Fruit fly (Drosophila melanogaster) whole organism, embryonic: ENCODE data around the gene Adsl.

Experiments
- ATbp ChIP-seq: fragments of 200-800 bp; sonication (Bioruptor generic); optimal IDR thresholded peaks from 2 replicates; lab custom pipeline; 2017; ENCODE audit warnings: missing biosample characterization, mild to moderate bottlenecking, missing genetic modification characterization, missing genetic modification reagents
- CG10431 ChIP-seq: fragments of 200-800 bp; sonication (Bioruptor generic); optimal IDR thresholded peaks from 3 replicates; lab custom pipeline; 2018; ENCODE audit warnings: missing biosample characterization, mild to moderate bottlenecking, missing genetic modification characterization
- CG10565 ChIP-seq: fragments of 200-800 bp; sonication (Bioruptor generic); optimal IDR thresholded peaks from 3 replicates; lab custom pipeline; 2016; ENCODE audit warnings: missing biosample characterization, mild to moderate bottlenecking, missing genetic modification characterization
- CG11504 ChIP-seq: fragments of 200-800 bp; sonication (Bioruptor generic); optimal IDR thresholded peaks from 3 replicates; lab custom pipeline; 2019; ENCODE audit warnings: missing biosample characterization, mild to moderate bottlenecking, missing genetic modification characterization, moderate library complexity
- CG12391 ChIP-seq: fragments of 200-800 bp; sonication (Bioruptor generic); optimal IDR thresholded peaks from 3 replicates; lab custom pipeline; 2018; ENCODE audit warnings: missing biosample characterization, mild to moderate bottlenecking, missing genetic modification characterization, moderate library complexity
- CG13287 ChIP-seq: fragments of 200-800 bp; sonication (Bioruptor generic); IDR thresholded peaks from 2 replicates; pipeline ENCODE4 v1.3.6; 2022; ENCODE audit warnings: missing biosample characterization, missing genetic modification characterization; ENCODE audit not compliant: partially characterized antibody
- CG1529 ChIP-seq: fragments of 200-800 bp; sonication (Bioruptor generic); optimal IDR thresholded peaks from 3 replicates; lab custom pipeline; 2018; ENCODE audit warnings: missing biosample characterization, missing genetic modification characterization
- CG17912 ChIP-seq: fragments of 200-800 bp; sonication (Bioruptor generic); optimal IDR thresholded peaks from 2 replicates; lab custom pipeline; 2018; ENCODE audit warnings: missing biosample characterization, mild to moderate bottlenecking, missing genetic modification characterization
- CG4404 ChIP-seq: fragments of 200-800 bp; sonication (Bioruptor generic); IDR thresholded peaks from 2 replicates; pipeline ENCODE4 v1.3.6; 2022; ENCODE audit warnings: missing biosample characterization, missing genetic modification characterization
- CG4617 ChIP-seq: fragments of 200-800 bp; sonication (Bioruptor generic); optimal IDR thresholded peaks from 3 replicates; lab custom pipeline; 2016; ENCODE audit warnings: missing biosample characterization, missing genetic modification characterization, borderline replicate concordance
- CG4820 ChIP-seq: fragments of 200-800 bp; sonication (Bioruptor generic); optimal IDR thresholded peaks from 3 replicates; lab custom pipeline; 2016; ENCODE audit warnings: missing biosample characterization, missing genetic modification characterization
- Deaf1 ChIP-seq: fragments of 200-800 bp; optimal IDR thresholded peaks from 3 replicates; lab custom pipeline; 2019; ENCODE audit warnings: missing biosample characterization, mild to moderate bottlenecking, missing genetic modification characterization, moderate library complexity
- Dfd ChIP-seq, 2 experiments: fragments of >200 bp; optimal IDR thresholded peaks; 2 replicates each; lab custom pipeline; 2017; ENCODE audit warnings: missing biosample characterization in 2 of 2, missing genetic modification characterization in 2 of 2
- Dll ChIP-seq: fragments of 200-800 bp; sonication (Bioruptor generic); IDR thresholded peaks from 4 replicates; pipeline ENCODE4 v1.3.6; 2022; ENCODE audit warnings: missing biosample characterization, missing genetic modification characterization; ENCODE audit not compliant: partially characterized antibody
- Drgx ChIP-seq: fragments of 200-800 bp; sonication (Bioruptor generic); IDR thresholded peaks from 2 replicates; pipeline ENCODE4 v1.3.6; 2022; ENCODE audit warnings: missing biosample characterization, missing genetic modification characterization
- E2f1 ChIP-seq: fragments of 200-800 bp; sonication (Bioruptor generic); IDR thresholded peaks from 2 replicates; pipeline ENCODE4 v1.3.6; 2022; ENCODE audit warnings: missing biosample characterization, missing genetic modification characterization
- ERR ChIP-seq: fragments of 200-800 bp; sonication (Bioruptor generic); optimal IDR thresholded peaks from 2 replicates; lab custom pipeline; 2016; ENCODE audit warnings: missing biosample characterization, missing genetic modification characterization
- Fer1 ChIP-seq: fragments of 200-800 bp; sonication (Bioruptor generic); optimal IDR thresholded peaks from 2 replicates; lab custom pipeline; 2017; ENCODE audit warnings: missing biosample characterization, mild to moderate bottlenecking, missing genetic modification characterization
- H2.0 ChIP-seq: fragments of 200-800 bp; sonication (Bioruptor generic); IDR thresholded peaks from 2 replicates; pipeline ENCODE4 v1.3.6; 2022; ENCODE audit warnings: missing biosample characterization, missing genetic modification characterization
- HLH3B ChIP-seq: fragments of 200-800 bp; sonication (Bioruptor generic); IDR thresholded peaks from 2 replicates; pipeline ENCODE4 v1.3.6; 2022; ENCODE audit warnings: missing biosample characterization, missing genetic modification characterization
- Hand ChIP-seq: fragments of 200-800 bp; sonication (Bioruptor generic); optimal IDR thresholded peaks from 2 replicates; lab custom pipeline; 2017; ENCODE audit warnings: mild to moderate bottlenecking, missing biosample characterization, missing genetic modification reagents, missing genetic modification characterization
- HmgZ ChIP-seq: fragments of 200-800 bp; sonication (Bioruptor generic); optimal IDR thresholded peaks from 2 replicates; lab custom pipeline; 2018; ENCODE audit warnings: missing biosample characterization, mild to moderate bottlenecking, missing genetic modification characterization
- Hmx ChIP-seq: fragments of 200-800 bp; sonication (Bioruptor generic); optimal IDR thresholded peaks from 2 replicates; lab custom pipeline; 2016; ENCODE audit warnings: missing biosample characterization, missing genetic modification characterization
- Hsf ChIP-seq: fragments of 200-800 bp; sonication (Bioruptor generic); optimal IDR thresholded peaks from 3 replicates; lab custom pipeline; 2016; ENCODE audit warnings: missing biosample characterization, missing genetic modification characterization
- MESR4 ChIP-seq: fragments of 200-800 bp; sonication (Bioruptor generic); optimal IDR thresholded peaks from 2 replicates; lab custom pipeline; 2018; ENCODE audit warnings: missing biosample characterization, mild to moderate bottlenecking, missing genetic modification characterization, moderate library complexity
- Opbp ChIP-seq: fragments of 200-800 bp; sonication (Bioruptor generic); IDR thresholded peaks from 3 replicates; pipeline ENCODE4 v1.3.6; 2022; ENCODE audit warnings: missing biosample characterization, missing genetic modification characterization; ENCODE audit not compliant: partially characterized antibody
- Sox102F ChIP-seq: fragments of 200-800 bp; sonication (Bioruptor generic); optimal IDR thresholded peaks from 2 replicates; lab custom pipeline; 2018; ENCODE audit warnings: missing biosample characterization, mild to moderate bottlenecking, missing genetic modification characterization, moderate library complexity
- Stat92E ChIP-seq, 3 experiments: fragments of >200 bp in 2 of 3; fragments of 200-800 bp in 1 of 3; sonication (Bioruptor generic) in 1 of 3; optimal IDR thresholded peaks; 2 replicates each; lab custom pipeline; 2017 to 2019; ENCODE audit warnings: missing biosample characterization in 3 of 3, missing genetic modification characterization in 3 of 3, mild to moderate bottlenecking in 1 of 3, moderate library complexity in 1 of 3
- amos ChIP-seq: fragments of 200-800 bp; sonication (Bioruptor generic); IDR thresholded peaks from 2 replicates; pipeline ENCODE4 v1.3.6; 2022; ENCODE audit warnings: missing biosample characterization, missing genetic modification characterization; ENCODE audit not compliant: partially characterized antibody
- caup ChIP-seq: fragments of 200-800 bp; sonication (Bioruptor generic); optimal IDR thresholded peaks from 3 replicates; lab custom pipeline; 2017; ENCODE audit warnings: missing biosample characterization, mild to moderate bottlenecking, missing genetic modification characterization, moderate library complexity; ENCODE audit not compliant: severe bottlenecking
- cg ChIP-seq: fragments of 200-800 bp; sonication (Bioruptor generic); optimal IDR thresholded peaks from 3 replicates; lab custom pipeline; 2019; ENCODE audit warnings: missing biosample characterization, mild to moderate bottlenecking, missing genetic modification characterization, moderate library complexity
- crp ChIP-seq, 2 experiments: fragments of 200-800 bp; sonication (Bioruptor generic); optimal IDR thresholded peaks; 2 replicates in 1 of 2; 3 replicates in 1 of 2; lab custom pipeline; 2017; ENCODE audit warnings: missing biosample characterization in 2 of 2, missing genetic modification characterization in 2 of 2, mild to moderate bottlenecking in 1 of 2, moderate library complexity in 1 of 2
- danr ChIP-seq: fragments of 200-800 bp; sonication (Bioruptor generic); IDR thresholded peaks from 2 replicates; pipeline ENCODE4 v1.3.6; 2022; ENCODE audit warnings: missing biosample characterization, missing genetic modification characterization
- grn ChIP-seq: fragments of 200-800 bp; sonication (Bioruptor generic); optimal IDR thresholded peaks from 3 replicates; lab custom pipeline; 2017; ENCODE audit warnings: missing biosample characterization, missing genetic modification characterization
- hbn ChIP-seq: fragments of 200-800 bp; sonication (Bioruptor generic); IDR thresholded peaks from 2 replicates; pipeline ENCODE4 v1.3.6; 2022; ENCODE audit warnings: missing biosample characterization, missing genetic modification characterization; ENCODE audit not compliant: partially characterized antibody
- ken ChIP-seq: fragments of 200-800 bp; sonication (Bioruptor generic); IDR thresholded peaks from 3 replicates; pipeline ENCODE4 v1.3.6; 2022; ENCODE audit warnings: missing biosample characterization, missing genetic modification characterization
- lmd ChIP-seq: fragments of 200-800 bp; sonication (Bioruptor generic); IDR thresholded peaks from 2 replicates; pipeline ENCODE4 v1.3.6; 2022; ENCODE audit warnings: missing biosample characterization, missing genetic modification characterization
- mirr ChIP-seq: fragments of 200-800 bp; sonication (Bioruptor generic); optimal IDR thresholded peaks from 3 replicates; lab custom pipeline; 2018; ENCODE audit warnings: missing biosample characterization, mild to moderate bottlenecking, missing genetic modification characterization
- nmo ChIP-seq: fragments of 200-800 bp; sonication (Bioruptor generic); optimal IDR thresholded peaks from 2 replicates; lab custom pipeline; 2018; ENCODE audit warnings: missing biosample characterization, mild to moderate bottlenecking, missing genetic modification characterization, moderate library complexity
- nom ChIP-seq: fragments of 200-800 bp; sonication (Bioruptor generic); optimal IDR thresholded peaks from 2 replicates; lab custom pipeline; 2017; ENCODE audit warnings: missing biosample characterization, missing genetic modification characterization, mild to moderate bottlenecking, moderate library complexity, missing genetic modification reagents
- run ChIP-seq: fragments of 200-800 bp; sonication (Bioruptor generic); optimal IDR thresholded peaks from 3 replicates; lab custom pipeline; 2018; ENCODE audit warnings: missing biosample characterization, mild to moderate bottlenecking, missing genetic modification characterization
- sens ChIP-seq: fragments of 200-800 bp; sonication (Bioruptor generic); peaks from one replicate; lab custom pipeline; 2016; ENCODE audit warnings: missing biosample characterization, missing genetic modification characterization
- ssp ChIP-seq: fragments of 200-800 bp; sonication (Bioruptor generic); IDR thresholded peaks from 2 replicates; pipeline ENCODE4 v1.3.6; 2022; ENCODE audit warnings: missing biosample characterization, missing genetic modification characterization
- stc ChIP-seq: fragments of 200-800 bp; sonication (Bioruptor generic); IDR thresholded peaks from 2 replicates; pipeline ENCODE4 v1.3.6; 2022; ENCODE audit warnings: missing biosample characterization, missing genetic modification characterization
- stwl ChIP-seq: fragments of 200-800 bp; sonication (Bioruptor generic); optimal IDR thresholded peaks from 3 replicates; lab custom pipeline; 2018; ENCODE audit warnings: missing biosample characterization, mild to moderate bottlenecking, missing genetic modification characterization, moderate library complexity
- vvl ChIP-seq: fragments of 200-800 bp; sonication (Bioruptor generic); IDR thresholded peaks from 2 replicates; pipeline ENCODE4 v1.3.6; 2022; ENCODE audit warnings: missing biosample characterization, missing genetic modification characterization
- zen2 ChIP-seq: fragments of 200-800 bp; sonication (Bioruptor generic); IDR thresholded peaks from 3 replicates; pipeline ENCODE4 v1.3.6; 2022; ENCODE audit warnings: missing biosample characterization, missing genetic modification characterization; ENCODE audit not compliant: partially characterized antibody

The Adsl gene

DNA sequence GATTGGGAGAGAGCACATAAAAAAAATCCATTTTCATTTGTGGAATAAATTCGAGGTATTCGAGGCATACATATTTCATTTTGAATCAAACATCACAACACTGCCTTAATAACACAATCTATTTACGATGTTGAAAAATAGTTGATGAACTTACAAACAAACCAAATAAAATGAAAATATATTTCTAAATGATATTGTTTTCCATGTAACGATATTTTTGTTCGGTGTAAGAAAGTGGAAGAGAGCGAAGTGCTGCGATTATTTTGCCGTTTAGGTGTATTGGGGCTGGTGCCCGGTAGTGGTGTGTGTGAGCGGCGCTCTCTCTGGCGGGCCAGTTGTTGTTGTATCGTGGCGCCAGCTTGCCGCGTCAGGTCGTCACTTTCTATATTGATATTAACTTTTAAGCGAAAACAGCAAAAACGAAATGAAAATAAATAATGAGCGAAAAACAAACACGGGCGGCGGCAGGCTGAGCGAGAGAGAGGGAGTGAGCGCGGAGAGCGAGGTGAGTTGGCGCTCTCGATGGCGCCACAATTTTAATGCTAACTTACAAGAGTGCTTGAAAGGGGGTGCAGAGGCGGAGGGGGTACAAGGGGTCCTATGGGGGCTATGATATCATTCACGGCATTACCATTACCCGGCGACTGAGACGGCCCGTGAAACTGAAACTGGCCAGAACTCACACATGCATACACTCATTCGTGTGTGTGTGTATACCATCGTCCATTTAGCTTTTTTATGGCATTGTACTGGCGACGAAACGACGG, 44.3 kb upstream of the Adsl start:
- peak in 1 of 2 experiments; percentile 54 for TF ChIP-seq crp (GFP tag; optimal IDR thresholded peaks at IDR 0.05; lab: Kevin White, UChicago)
- TF ChIP-seq CG4404 (GFP tag; lab: Robert Waterston, UW) = peak; percentile 66
- peak; percentile 93 for TF ChIP-seq Hand
- peak; percentile 54 for TF ChIP-seq mirr
- peak; percentile 84 for TF ChIP-seq ERR (GFP tag; lab: Kevin White, UChicago)
- TF ChIP-seq E2f1 (GFP tag; lab: Robert Waterston, UW) = peak; percentile 87
- TF ChIP-seq ssp = peak; percentile 79
- peak; percentile 77 for TF ChIP-seq H2.0 (GFP tag; lab: Robert Waterston, UW)
- TF ChIP-seq Dll (GFP tag; lab: Robert Waterston, UW) = 0 out of 4 replicates have a peak, but pooled peaks have one; percentile 43
- TF ChIP-seq Drgx (GFP tag; lab: Robert Waterston, UW) = peak; percentile 92
- TF ChIP-seq nmo (GFP tag; lab: Kevin White, UChicago) = peak; percentile 95
- TF ChIP-seq lmd = peak; percentile 93; the same call in 1 of the 2 replicates
- peak; percentile 83 for TF ChIP-seq CG10431 (GFP tag; lab: Kevin White, UChicago)
- 0 out of 3 replicates have a peak, but pooled peaks have one; percentile 37 for TF ChIP-seq Opbp
- TF ChIP-seq CG12391 (tag; lab: Kevin White, UChicago) = peak; percentile 97
- peak; percentile 93 for TF ChIP-seq Fer1
- TF ChIP-seq danr (GFP tag; lab: Robert Waterston, UW) = peak; percentile 82
- peak; percentile 93 for TF ChIP-seq ATbp (GFP tag; lab: Kevin White, UChicago)
- peak; percentile 87 for TF ChIP-seq CG1529
- TF ChIP-seq cg (GFP tag; lab: Kevin White, UChicago) = peak; percentile 87
- TF ChIP-seq CG10565 = peak; percentile 63
- peak; percentile 88 for TF ChIP-seq CG4820
- TF ChIP-seq Hmx (GFP tag; lab: Kevin White, UChicago) = peak; percentile 91
- peak; percentile 95 for TF ChIP-seq CG11504
- TF ChIP-seq vvl (GFP tag; lab: Robert Waterston, UW) = peak; percentile 95
- TF ChIP-seq sens (GFP tag; lab: Kevin White, UChicago) = peak; percentile 99
- TF ChIP-seq caup = peak; percentile 79
- no peak; the same call in 1 of the 2 replicates for TF ChIP-seq amos
- TF ChIP-seq HLH3B (GFP tag; lab: Robert Waterston, UW) = peak; percentile 89
- TF ChIP-seq stc = peak; percentile 93
- no peak for TF ChIP-seq Dfd (GFP tag; optimal IDR thresholded peaks at IDR 0.05; lab: Kevin White, UChicago)
- peak; percentile 93 for TF ChIP-seq nom (GFP tag; lab: Kevin White, UChicago)
- TF ChIP-seq run (tag; lab: Kevin White, UChicago) = peak; percentile 93
- peak; percentile 91 for TF ChIP-seq HmgZ (tag; lab: Kevin White, UChicago)
- TF ChIP-seq Deaf1 (tag; lab: Kevin White, UChicago) = peak; percentile 75
- TF ChIP-seq Sox102F (GFP tag; lab: Kevin White, UChicago) = peak; percentile 97
- TF ChIP-seq zen2 (GFP tag; lab: Robert Waterston, UW) = no peak
- peak; percentile 16 for TF ChIP-seq stwl
- TF ChIP-seq hbn = peak; percentile 26; the same call in 1 of the 2 replicates
- TF ChIP-seq MESR4 (GFP tag; lab: Kevin White, UChicago) = peak; percentile 38
- TF ChIP-seq CG17912 (GFP tag; lab: Kevin White, UChicago) = peak; percentile 88
- TF ChIP-seq CG13287 (GFP tag; lab: Robert Waterston, UW) = 0 out of 2 replicates have a peak, but pooled peaks have one; percentile 34
- peak; percentile 85 for TF ChIP-seq ken (GFP tag; lab: Robert Waterston, UW)
- TF ChIP-seq Stat92E (GFP tag; optimal IDR thresholded peaks at IDR 0.05; lab: Kevin White, UChicago) = peak in 1 of 3 experiments; percentile 78
- TF ChIP-seq Hsf = peak; percentile 95
- peak; percentile 27 for TF ChIP-seq grn (GFP tag; lab: Kevin White, UChicago)
- TF ChIP-seq CG4617 = peak; percentile 68
